Fruit fly (Drosophila melanogaster) whole organism, embryonic: Measurements from ENCODE around the gene CG31775.

Experiments used
- ATbp ChIP-seq: fragments of 200-800 bp; sonication (Bioruptor generic); optimal IDR thresholded peaks from 2 replicates; lab custom pipeline; 2017; ENCODE audit warnings: missing biosample characterization, mild to moderate bottlenecking, missing genetic modification characterization, missing genetic modification reagents
- Blimp-1 ChIP-seq: fragments of 200-800 bp; sonication (Bioruptor generic); optimal IDR thresholded peaks from 3 replicates; lab custom pipeline; 2018; ENCODE audit warnings: missing biosample characterization, missing genetic modification characterization, mild to moderate bottlenecking, moderate library complexity, missing genetic modification reagents
- CG10209 ChIP-seq: fragments of 200-800 bp; sonication (Bioruptor generic); optimal IDR thresholded peaks from 3 replicates; lab custom pipeline; 2017; ENCODE audit warnings: missing biosample characterization, mild to moderate bottlenecking, missing genetic modification characterization, missing genetic modification reagents
- CG11085 ChIP-seq: fragments of 200-800 bp; sonication (Bioruptor generic); IDR thresholded peaks from 2 replicates; pipeline ENCODE4 v1.3.6; 2022; ENCODE audit warnings: missing biosample characterization, missing genetic modification characterization
- CG11696 ChIP-seq: fragments of 200-800 bp; sonication (Bioruptor generic); IDR thresholded peaks from 2 replicates; pipeline ENCODE4 v1.3.6; 2022; ENCODE audit warnings: missing biosample characterization, missing genetic modification characterization
- CG1233 ChIP-seq: fragments of 200-800 bp; sonication (Bioruptor generic); optimal IDR thresholded peaks from 4 replicates; lab custom pipeline; 2018; ENCODE audit warnings: missing biosample characterization, mild to moderate bottlenecking, missing genetic modification characterization
- CG12659 ChIP-seq: fragments of 200-800 bp; sonication (Bioruptor generic); optimal IDR thresholded peaks from 3 replicates; lab custom pipeline; 2017; ENCODE audit warnings: mild to moderate bottlenecking, missing biosample characterization, missing genetic modification reagents, missing genetic modification characterization
- CG13624 ChIP-seq: fragments of 200-800 bp; sonication (Bioruptor generic); optimal IDR thresholded peaks from 2 replicates; lab custom pipeline; 2016; ENCODE audit warnings: missing biosample characterization, missing genetic modification characterization
- CG1647 ChIP-seq: fragments of 200-800 bp; sonication (Bioruptor generic); optimal IDR thresholded peaks from 3 replicates; lab custom pipeline; 2016; ENCODE audit warnings: missing biosample characterization, missing genetic modification characterization
- CG18262 ChIP-seq: fragments of 200-800 bp; optimal IDR thresholded peaks from 3 replicates; lab custom pipeline; 2019; ENCODE audit warnings: missing biosample characterization, mild to moderate bottlenecking, missing genetic modification characterization, moderate library complexity
- CG30020 ChIP-seq: fragments of 200-800 bp; optimal IDR thresholded peaks from 2 replicates; lab custom pipeline; 2019; ENCODE audit warnings: missing biosample characterization, mild to moderate bottlenecking, missing genetic modification characterization, moderate library complexity
- CG6272 ChIP-seq: fragments of 200-800 bp; sonication (Bioruptor generic); IDR thresholded peaks from 2 replicates; pipeline ENCODE4 v1.3.6; 2022; ENCODE audit warnings: missing biosample characterization, missing genetic modification characterization
- CG6791 ChIP-seq: fragments of 200-800 bp; sonication (Bioruptor generic); IDR thresholded peaks from 3 replicates; pipeline ENCODE4 v1.3.6; 2022; ENCODE audit warnings: missing biosample characterization, missing genetic modification characterization; ENCODE audit not compliant: partially characterized antibody
- Dfd ChIP-seq, 2 experiments: fragments of >200 bp; optimal IDR thresholded peaks; 2 replicates each; lab custom pipeline; 2017; ENCODE audit warnings: missing biosample characterization in 2 of 2, missing genetic modification characterization in 2 of 2
- ERR ChIP-seq: fragments of 200-800 bp; sonication (Bioruptor generic); optimal IDR thresholded peaks from 2 replicates; lab custom pipeline; 2016; ENCODE audit warnings: missing biosample characterization, missing genetic modification characterization
- Ets65A ChIP-seq: fragments of 200-800 bp; sonication (Bioruptor generic); peaks from one replicate; lab custom pipeline; 2016; ENCODE audit warnings: missing biosample characterization, missing genetic modification characterization
- HmgD ChIP-seq: fragments of 200-800 bp; sonication (Bioruptor generic); optimal IDR thresholded peaks from 3 replicates; lab custom pipeline; 2016; ENCODE audit warnings: missing biosample characterization, missing genetic modification characterization
- Hsf ChIP-seq: fragments of 200-800 bp; sonication (Bioruptor generic); optimal IDR thresholded peaks from 3 replicates; lab custom pipeline; 2016; ENCODE audit warnings: missing biosample characterization, missing genetic modification characterization
- Kr ChIP-seq: fragments of 200-800 bp; sonication (Bioruptor generic); optimal IDR thresholded peaks from 2 replicates; lab custom pipeline; 2017; ENCODE audit warnings: missing biosample characterization, mild to moderate bottlenecking, missing genetic modification characterization
- Lim3 ChIP-seq: fragments of 200-800 bp; sonication (Bioruptor generic); IDR thresholded peaks from 2 replicates; pipeline ENCODE4 v1.3.6; 2022; ENCODE audit warnings: missing biosample characterization, missing genetic modification characterization
- Myb ChIP-seq: fragments of 200-800 bp; sonication (Bioruptor generic); optimal IDR thresholded peaks from 2 replicates; lab custom pipeline; 2016; ENCODE audit warnings: missing biosample characterization, missing genetic modification characterization
- Oli ChIP-seq: fragments of 200-800 bp; sonication (Bioruptor generic); optimal IDR thresholded peaks from 2 replicates; lab custom pipeline; 2018; ENCODE audit warnings: missing biosample characterization, mild to moderate bottlenecking, missing genetic modification characterization, moderate library complexity
- Side ChIP-seq: fragments of 200-800 bp; sonication (Bioruptor generic); optimal IDR thresholded peaks from 2 replicates; lab custom pipeline; 2016; ENCODE audit warnings: missing biosample characterization, missing genetic modification characterization
- Six4 ChIP-seq: fragments of 200-800 bp; sonication (Bioruptor generic); optimal IDR thresholded peaks from 2 replicates; lab custom pipeline; 2016; ENCODE audit warnings: missing biosample characterization, missing genetic modification characterization
- TFAM ChIP-seq: fragments of 200-800 bp; sonication (Bioruptor generic); optimal IDR thresholded peaks from 2 replicates; lab custom pipeline; 2017; ENCODE audit warnings: missing biosample characterization, missing genetic modification characterization, inconsistent platforms
- al ChIP-seq: fragments of 200-800 bp; sonication (Bioruptor generic); IDR thresholded peaks from 2 replicates; pipeline ENCODE4 v1.3.6; 2022; ENCODE audit warnings: missing biosample characterization, missing genetic modification characterization
- ato ChIP-seq: fragments of 200-800 bp; sonication (Bioruptor generic); IDR thresholded peaks from 2 replicates; pipeline ENCODE4 v1.3.6; 2022; ENCODE audit warnings: missing biosample characterization, missing genetic modification characterization; ENCODE audit not compliant: partially characterized antibody
- bsh ChIP-seq, 2 experiments: fragments of 200-800 bp; sonication (Bioruptor generic); optimal IDR thresholded peaks; 2 replicates each; lab custom pipeline; 2017 to 2018; ENCODE audit warnings: mild to moderate bottlenecking in 2 of 2, missing biosample characterization in 2 of 2, missing genetic modification characterization in 2 of 2, moderate library complexity in 1 of 2
- chif ChIP-seq, 2 experiments: fragments of 200-800 bp; sonication (Bioruptor generic); optimal IDR thresholded peaks; 3 replicates each; lab custom pipeline; 2016; ENCODE audit warnings: missing biosample characterization in 2 of 2, missing genetic modification characterization in 2 of 2
- chn ChIP-seq: fragments of 200-800 bp; sonication (Bioruptor generic); optimal IDR thresholded peaks from 2 replicates; lab custom pipeline; 2016; ENCODE audit warnings: missing biosample characterization, missing genetic modification characterization
- croc ChIP-seq: fragments of 200-800 bp; sonication (Bioruptor generic); conservative IDR thresholded peaks from 3 replicates; pipeline ENCODE4 v1.3.6; 2022; ENCODE audit warnings: missing biosample characterization, missing genetic modification characterization
- esg ChIP-seq: fragments of 200-800 bp; sonication (Bioruptor generic); conservative IDR thresholded peaks from 2 replicates; pipeline ENCODE4 v1.3.6; 2022; ENCODE audit warnings: missing biosample characterization, missing genetic modification characterization
- gro ChIP-seq: fragments of 200-800 bp; sonication (Bioruptor generic); optimal IDR thresholded peaks from 2 replicates; lab custom pipeline; 2016; ENCODE audit warnings: missing biosample characterization, missing genetic modification characterization
- her ChIP-seq: fragments of 200-800 bp; sonication (Bioruptor generic); optimal IDR thresholded peaks from 2 replicates; lab custom pipeline; 2016; ENCODE audit warnings: missing biosample characterization, missing genetic modification characterization
- insv ChIP-seq, 2 experiments: fragments of 200-800 bp; sonication (Bioruptor generic); optimal IDR thresholded peaks; 3 replicates each; lab custom pipeline; 2016 to 2018; ENCODE audit warnings: missing biosample characterization in 2 of 2, missing genetic modification characterization in 2 of 2
- jumu ChIP-seq: fragments of 200-800 bp; sonication (Bioruptor generic); optimal IDR thresholded peaks from 3 replicates; lab custom pipeline; 2016; ENCODE audit warnings: missing biosample characterization, missing genetic modification characterization
- lbe ChIP-seq: fragments of 200-800 bp; sonication (Bioruptor generic); optimal IDR thresholded peaks from 2 replicates; lab custom pipeline; 2016; ENCODE audit warnings: missing biosample characterization, mild to moderate bottlenecking, missing genetic modification characterization
- mam ChIP-seq: fragments of 200-800 bp; sonication (Bioruptor generic); optimal IDR thresholded peaks from 3 replicates; lab custom pipeline; 2016; ENCODE audit warnings: missing biosample characterization, missing genetic modification characterization
- oc ChIP-seq: fragments of 200-800 bp; sonication (Bioruptor generic); optimal IDR thresholded peaks from 2 replicates; lab custom pipeline; 2018; ENCODE audit warnings: missing biosample characterization, mild to moderate bottlenecking, missing genetic modification characterization, moderate library complexity
- onecut ChIP-seq: fragments of 200-800 bp; sonication (Bioruptor generic); IDR thresholded peaks from 2 replicates; pipeline ENCODE4 v1.3.6; 2022; ENCODE audit warnings: missing biosample characterization, missing genetic modification characterization
- pb ChIP-seq: fragments of 200-800 bp; sonication (Bioruptor generic); optimal IDR thresholded peaks from 3 replicates; lab custom pipeline; 2016; ENCODE audit warnings: missing biosample characterization, missing genetic modification characterization
- pros ChIP-seq: fragments of 200-800 bp; sonication (Bioruptor generic); optimal IDR thresholded peaks from 3 replicates; lab custom pipeline; 2019; ENCODE audit warnings: missing biosample characterization, mild to moderate bottlenecking, missing genetic modification characterization, moderate library complexity
- repo ChIP-seq: fragments of 200-800 bp; sonication (Bioruptor generic); optimal IDR thresholded peaks from 2 replicates; lab custom pipeline; 2016; ENCODE audit warnings: missing biosample characterization, missing genetic modification characterization
- rib ChIP-seq: fragments of 200-800 bp; sonication (Bioruptor generic); IDR thresholded peaks from 2 replicates; pipeline ENCODE4 v1.3.6; 2022; ENCODE audit warnings: missing biosample characterization, missing genetic modification characterization
- row ChIP-seq: fragments of 200-800 bp; sonication (Bioruptor generic); IDR thresholded peaks from 3 replicates; pipeline ENCODE4 v1.3.6; 2022; ENCODE audit warnings: missing biosample characterization, missing genetic modification characterization
- scrt ChIP-seq: fragments of 200-800 bp; sonication (Bioruptor generic); optimal IDR thresholded peaks from 2 replicates; lab custom pipeline; 2018; ENCODE audit warnings: missing biosample characterization, mild to moderate bottlenecking, missing genetic modification characterization, moderate library complexity
- slbo ChIP-seq: fragments of 200-800 bp; sonication (Bioruptor generic); IDR thresholded peaks from 2 replicates; pipeline ENCODE4 v1.3.6; 2022; ENCODE audit warnings: missing biosample characterization, missing genetic modification characterization
- sna ChIP-seq: fragments of 200-800 bp; sonication (Bioruptor generic); IDR thresholded peaks from 2 replicates; pipeline ENCODE4 v1.3.6; 2022; ENCODE audit warnings: missing biosample characterization, missing genetic modification characterization; ENCODE audit not compliant: partially characterized antibody
- unc-4 ChIP-seq: fragments of 200-800 bp; sonication (Bioruptor generic); IDR thresholded peaks from 2 replicates; pipeline ENCODE4 v1.3.6; 2022; ENCODE audit warnings: missing biosample characterization, missing genetic modification characterization; ENCODE audit not compliant: partially characterized antibody

CG31775 gene

dm6 chr2L:14688922-14689711 lies 48.5 kb downstream of the CG31775 start, which contains the start of gene osp (continued):
- peak; percentile 96 for TF ChIP-seq Six4 (GFP tag; lab: Kevin White, UChicago)
- TF ChIP-seq CG10209 (GFP tag; lab: Kevin White, UChicago) = peak; percentile 98
- TF ChIP-seq croc (GFP tag; lab: Robert Waterston, UW) = peak; percentile 98
- peak; percentile 97 for TF ChIP-seq al
- TF ChIP-seq CG13624 (GFP tag; lab: Kevin White, UChicago) = peak; percentile 85
- TF ChIP-seq onecut (GFP tag; lab: Robert Waterston, UW) = peak; percentile 97
- TF ChIP-seq Side (GFP tag; lab: Kevin White, UChicago) = peak; percentile 39
- peak; percentile 61 for TF ChIP-seq Ets65A (GFP tag; lab: Kevin White, UChicago)
- peak; percentile 95 for TF ChIP-seq CG11085 (GFP tag; lab: Robert Waterston, UW)
- peak; percentile 96 for TF ChIP-seq CG11696 (GFP tag; lab: Robert Waterston, UW)
- peak; percentile 90; the same call in 1 of the 2 replicates for TF ChIP-seq Lim3 (GFP tag; lab: Robert Waterston, UW)
- peak; percentile 45 for TF ChIP-seq Myb
- TF ChIP-seq ATbp (GFP tag; lab: Kevin White, UChicago) = peak; percentile 97
- TF ChIP-seq Blimp-1 (GFP tag; lab: Kevin White, UChicago) = peak; percentile 98
- TF ChIP-seq CG1233 (GFP tag; lab: Kevin White, UChicago) = peak; percentile 98
- peak; percentile 95 for TF ChIP-seq CG6272 (GFP tag; lab: Robert Waterston, UW)
- TF ChIP-seq sna (GFP tag; lab: Robert Waterston, UW) = peak; percentile 46
- peak; percentile 91 for TF ChIP-seq Hsf
- peak; percentile 37 for TF ChIP-seq ERR (GFP tag; lab: Kevin White, UChicago)
- peak; percentile 79 for TF ChIP-seq mam (GFP tag; lab: Kevin White, UChicago)
- TF ChIP-seq lbe (GFP tag; lab: Kevin White, UChicago) = peak; percentile 94
- TF ChIP-seq CG1647 (GFP tag; lab: Kevin White, UChicago) = peak; percentile 82
- peak; percentile 39 for TF ChIP-seq pros (GFP tag; lab: Kevin White, UChicago)
- TF ChIP-seq oc (tag; lab: Kevin White, UChicago) = peak; percentile 99
- peak; percentile 99 for TF ChIP-seq CG18262 (tag; lab: Kevin White, UChicago)
- TF ChIP-seq Dfd (GFP tag; optimal IDR thresholded peaks at IDR 0.05; lab: Kevin White, UChicago) = peak in 1 of 2 experiments; percentile 23
- peak; percentile 99 for TF ChIP-seq slbo
- TF ChIP-seq HmgD (GFP tag; lab: Kevin White, UChicago) = peak; percentile 53
- TF ChIP-seq scrt (GFP tag; lab: Kevin White, UChicago) = peak; percentile 95
- TF ChIP-seq insv (GFP tag; optimal IDR thresholded peaks at IDR 0.05; lab: Kevin White, UChicago) = peak in 1 of 2 experiments; percentile 43
- TF ChIP-seq her = peak; percentile 35
- peak; percentile 98 for TF ChIP-seq esg (GFP tag; lab: Robert Waterston, UW)
- peak; percentile 77 for TF ChIP-seq gro
- peak; percentile 72 for TF ChIP-seq jumu (GFP tag; lab: Kevin White, UChicago)
- TF ChIP-seq Kr (GFP tag; lab: Kevin White, UChicago) = peak; percentile 13
- peak; percentile 90 to 99 for TF ChIP-seq bsh (GFP tag; optimal IDR thresholded peaks at IDR 0.05; lab: Kevin White, UChicago)
- peak; percentile 63 for TF ChIP-seq pb (GFP tag; lab: Kevin White, UChicago)
- TF ChIP-seq ato = no peak
- peak; percentile 98 for TF ChIP-seq Oli (tag; lab: Kevin White, UChicago)
- TF ChIP-seq unc-4 (GFP tag; lab: Robert Waterston, UW) = no peak; the same call in 1 of the 2 replicates
- TF ChIP-seq CG6791 (GFP tag; lab: Robert Waterston, UW) = no peak; the same call in 2 of the 3 replicates
- TF ChIP-seq rib = peak; percentile 97
- TF ChIP-seq CG12659 (GFP tag; lab: Kevin White, UChicago) = peak; percentile 99
- peak; percentile 59 for TF ChIP-seq repo
- TF ChIP-seq chif (GFP tag; optimal IDR thresholded peaks at IDR 0.05; lab: Kevin White, UChicago) = peak; percentile 50 to 79
- peak; percentile 80 for TF ChIP-seq TFAM (GFP tag; lab: Kevin White, UChicago)
- TF ChIP-seq CG30020 (tag; lab: Kevin White, UChicago) = peak; percentile 91
- TF ChIP-seq row (GFP tag; lab: Robert Waterston, UW) = peak; percentile 100
- TF ChIP-seq chn (GFP tag; lab: Kevin White, UChicago) = peak; percentile 85
